Worm (Caenorhabditis elegans): ENCODE results near the gene irld-63.

irld-63 gene

DNA sequence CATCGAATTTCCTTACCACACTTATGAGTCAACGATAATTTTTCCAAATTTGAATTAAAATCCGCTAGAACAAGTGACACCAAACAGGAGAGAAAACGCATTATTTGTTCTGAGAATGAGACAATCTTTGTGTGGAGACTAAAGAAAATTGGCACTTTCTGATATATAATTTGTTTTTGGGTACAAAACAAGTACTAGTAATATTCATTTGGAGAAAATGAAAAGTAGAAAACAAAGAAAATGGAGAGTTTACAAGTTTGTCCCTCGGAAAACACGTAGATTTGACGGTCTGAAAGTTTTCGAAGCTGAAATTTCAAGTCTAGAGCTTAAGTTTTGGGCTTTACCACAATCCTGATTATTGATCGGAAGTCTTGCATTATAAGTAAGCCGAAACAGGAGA lies 10.2 kb downstream of the irld-63 start, which contains the start of gene irld-66:
Gene irld-66 (minus strand): TSS at position 101 of the 400 bp plus-strand sequence.
- TF ChIP-seq C34F6.9 (tag; optimal IDR thresholded peaks at IDR 0.05): no peak
- no peak for TF ChIP-seq mdl-1 (tag; optimal IDR thresholded peaks at IDR 0.05)
- no peak for TF ChIP-seq dmd-4 (tag; optimal IDR thresholded peaks at IDR 0.05)
- no peak for TF ChIP-seq sem-4 (tag; optimal IDR thresholded peaks at IDR 0.05)
- no peak for TF ChIP-seq ceh-16 (tag; optimal IDR thresholded peaks at IDR 0.05)
- TF ChIP-seq skn-1 (tag; optimal IDR thresholded peaks at IDR 0.05): no peak
- TF ChIP-seq alr-1 (tag; optimal IDR thresholded peaks at IDR 0.05): no peak
- no peak for TF ChIP-seq nhr-129 (tag; optimal IDR thresholded peaks at IDR 0.05)
- TF ChIP-seq gmeb-1 (tag; optimal IDR thresholded peaks at IDR 0.05): no peak

DNA sequence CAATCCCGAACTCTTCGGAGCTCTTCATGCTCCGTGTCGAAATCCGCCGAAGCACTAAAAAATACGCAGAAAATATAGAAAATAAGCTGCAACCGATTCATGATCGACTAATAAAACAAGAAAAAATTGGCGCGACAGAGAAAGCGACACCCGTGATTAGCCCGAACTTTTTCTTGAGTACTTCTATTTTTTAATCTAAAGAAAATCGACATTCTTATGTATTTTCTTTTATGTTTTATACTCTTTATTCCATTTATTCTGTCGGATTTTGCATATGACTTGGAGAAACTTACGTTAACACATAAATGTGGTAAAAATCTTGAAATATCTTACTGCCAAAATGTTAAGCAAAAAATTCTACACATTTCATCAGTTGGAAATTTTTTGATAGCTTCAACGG lies 13.4 kb downstream of the irld-63 start, which contains the start of the genes irld-50 and irld-49:
Gene irld-50 (minus strand): TSS at position 101 of the 400 bp plus-strand sequence.
Gene irld-49 (plus strand): TSS at position 211 of the 400 bp plus-strand sequence.
- no peak for TF ChIP-seq skn-1 (tag; optimal IDR thresholded peaks at IDR 0.05)
- no peak for TF ChIP-seq egl-27 (tag; optimal IDR thresholded peaks at IDR 0.05)
- no peak for TF ChIP-seq mdl-1 (tag; optimal IDR thresholded peaks at IDR 0.05)
- no peak for TF ChIP-seq lin-11 (tag; optimal IDR thresholded peaks at IDR 0.05)
- TF ChIP-seq R02D3.7 (tag; optimal IDR thresholded peaks at IDR 0.05): no peak
- no peak for TF ChIP-seq zag-1 (tag; optimal IDR thresholded peaks at IDR 0.05)
- no peak for TF ChIP-seq ZK546.5 (tag; optimal IDR thresholded peaks at IDR 0.05)
- TF ChIP-seq unc-55 (GFP tag; optimal IDR thresholded peaks at IDR 0.05): no peak
- TF ChIP-seq sem-4 (tag; optimal IDR thresholded peaks at IDR 0.05): no peak
- TF ChIP-seq lin-39 (tag; optimal IDR thresholded peaks at IDR 0.05): no peak
- no peak for TF ChIP-seq aly-2 (tag; optimal IDR thresholded peaks at IDR 0.05)
- no peak for TF ChIP-seq elt-1 (tag; optimal IDR thresholded peaks at IDR 0.05)
- no peak for TF ChIP-seq nhr-129 (tag; optimal IDR thresholded peaks at IDR 0.05)
- no peak for TF ChIP-seq nhr-11 (tag; optimal IDR thresholded peaks at IDR 0.05)
- TF ChIP-seq dmd-4 (tag; optimal IDR thresholded peaks at IDR 0.05): no peak
- no peak for TF ChIP-seq unc-62 (GFP tag; optimal IDR thresholded peaks at IDR 0.05)
- no peak for TF ChIP-seq crh-2 (tag; optimal IDR thresholded peaks at IDR 0.05)
- TF ChIP-seq F13H6.1 (tag; optimal IDR thresholded peaks at IDR 0.05): no peak

DNA sequence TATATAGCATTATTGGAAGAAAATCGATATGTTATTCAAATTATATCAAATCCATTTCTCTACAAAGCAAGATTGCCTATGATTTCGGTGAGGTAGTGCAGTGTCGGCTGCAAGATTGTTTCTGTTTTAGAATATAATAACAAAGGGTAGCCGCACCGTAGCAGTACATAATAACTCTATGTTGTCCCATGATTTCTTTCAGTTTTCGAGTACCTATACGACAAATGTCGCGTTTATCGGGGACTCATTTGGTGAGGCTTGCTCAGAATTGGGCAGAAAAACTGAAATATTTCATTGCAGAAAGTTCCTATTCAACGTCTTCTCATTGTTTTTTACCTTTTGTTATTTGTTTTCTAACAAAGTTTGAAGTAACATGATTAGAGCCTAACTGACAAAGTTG lies 15.9 kb downstream of the irld-63 start, which contains the start of gene srw-79:
Gene srw-79 (plus strand): TSS at position 301 of the 400 bp plus-strand sequence.
- TF ChIP-seq unc-39 (tag; optimal IDR thresholded peaks at IDR 0.05) (no peak), mdl-1 (tag; optimal IDR thresholded peaks at IDR 0.05) (no peak), alr-1 (tag; optimal IDR thresholded peaks at IDR 0.05) (no peak), nhr-6 (tag; optimal IDR thresholded peaks at IDR 0.05) (no peak), ZK546.5 (tag; optimal IDR thresholded peaks at IDR 0.05) (no peak), mbf-1 (tag; optimal IDR thresholded peaks at IDR 0.05) (no peak)

DNA sequence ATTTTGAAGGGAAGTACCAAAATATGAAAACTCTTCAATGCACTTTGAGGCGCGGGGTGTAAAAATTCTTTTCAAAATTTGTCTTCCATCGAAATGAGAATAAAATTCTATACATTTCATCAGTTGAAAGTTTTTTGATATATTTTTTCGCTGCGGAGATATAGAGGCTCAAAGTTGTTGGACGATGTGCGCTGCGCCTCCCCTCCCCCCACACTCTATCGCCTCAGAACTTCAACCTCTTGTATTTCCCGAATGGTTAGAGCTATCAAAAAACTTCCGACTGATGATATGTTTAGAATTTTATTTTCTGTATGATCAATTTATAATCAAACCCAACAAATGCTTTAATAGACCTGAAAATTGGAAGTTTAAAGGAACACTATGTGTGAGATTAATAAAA lies 18.1 kb downstream of the irld-63 start:
- no peak for TF ChIP-seq nhr-10 (tag; optimal IDR thresholded peaks at IDR 0.05)
- no peak for TF ChIP-seq sma-3 (GFP tag; optimal IDR thresholded peaks at IDR 0.05)
- no peak for TF ChIP-seq mdl-1 (tag; optimal IDR thresholded peaks at IDR 0.05)
- TF ChIP-seq unc-55 (GFP tag; optimal IDR thresholded peaks at IDR 0.05): no peak
- no peak for TF ChIP-seq ztf-11 (tag; optimal IDR thresholded peaks at IDR 0.05)
- TF ChIP-seq nhr-77 (tag; optimal IDR thresholded peaks at IDR 0.05): no peak
- no peak for TF ChIP-seq blmp-1 (tag; optimal IDR thresholded peaks at IDR 0.05; ENCODE audit: insufficient read depth)
- no peak for TF ChIP-seq F13H6.1 (tag; optimal IDR thresholded peaks at IDR 0.05)
- no peak for TF ChIP-seq lin-39 (tag; optimal IDR thresholded peaks at IDR 0.05)
- TF ChIP-seq snpc-4 (tag; optimal IDR thresholded peaks at IDR 0.05): no peak
- TF ChIP-seq alr-1 (tag; optimal IDR thresholded peaks at IDR 0.05): no peak
- no peak for TF ChIP-seq nhr-23 (tag; optimal IDR thresholded peaks at IDR 0.05)
- TF ChIP-seq unc-39 (tag; optimal IDR thresholded peaks at IDR 0.05): no peak
- no peak for TF ChIP-seq nhr-12 (tag; optimal IDR thresholded peaks at IDR 0.05)
- TF ChIP-seq ceh-16 (tag; optimal IDR thresholded peaks at IDR 0.05): no peak
- TF ChIP-seq fos-1 (tag; optimal IDR thresholded peaks at IDR 0.05): no peak
- TF ChIP-seq sem-4 (tag; optimal IDR thresholded peaks at IDR 0.05): no peak
- TF ChIP-seq mbf-1 (tag; optimal IDR thresholded peaks at IDR 0.05): no peak
- TF ChIP-seq dmd-4 (tag; optimal IDR thresholded peaks at IDR 0.05): no peak
- TF ChIP-seq unc-62 (GFP tag; optimal IDR thresholded peaks at IDR 0.05): no peak

DNA sequence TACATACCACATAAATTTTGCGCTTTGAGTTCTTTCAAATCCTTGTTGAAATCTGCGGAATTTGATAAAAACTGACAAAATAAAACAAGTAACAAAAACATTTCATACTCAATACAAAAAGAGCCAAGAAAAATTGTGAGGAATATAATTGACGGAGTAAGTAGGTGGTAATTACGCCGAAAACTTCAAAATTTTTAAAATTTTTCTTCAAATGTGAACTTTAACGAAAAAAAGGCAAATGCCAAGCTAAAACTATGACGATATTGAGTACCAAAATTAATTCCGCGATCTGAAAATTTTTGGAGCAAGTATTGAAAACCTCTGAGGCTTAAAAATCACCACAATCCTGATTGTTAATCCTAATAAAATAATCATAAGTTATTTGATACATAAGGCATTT lies 22.1 kb downstream of the irld-63 start, which contains the start of gene irld-51:
Gene irld-51 (minus strand): TSS at position 101 of the 400 bp plus-strand sequence.
- TF ChIP-seq lsy-2 (tag; optimal IDR thresholded peaks at IDR 0.05) (no peak), peb-1 (tag; optimal IDR thresholded peaks at IDR 0.05) (no peak), blmp-1 (tag; optimal IDR thresholded peaks at IDR 0.05; ENCODE audit: insufficient read depth) (no peak), ZK546.5 (tag; optimal IDR thresholded peaks at IDR 0.05) (no peak), nhr-25 (tag; optimal IDR thresholded peaks at IDR 0.05) (no peak), nhr-77 (tag; optimal IDR thresholded peaks at IDR 0.05) (no peak), ama-1 (optimal IDR thresholded peaks at IDR 0.05) (no peak), unc-39 (tag; optimal IDR thresholded peaks at IDR 0.05) (no peak), nhr-12 (tag; optimal IDR thresholded peaks at IDR 0.05) (no peak), ceh-82 (tag; optimal IDR thresholded peaks at IDR 0.05) (no peak), aly-2 (tag; optimal IDR thresholded peaks at IDR 0.05) (no peak), nhr-11 (tag; optimal IDR thresholded peaks at IDR 0.05) (no peak), ztf-1 (GFP tag; conservative IDR thresholded peaks at IDR 0.05) (no peak), nhr-6 (tag; optimal IDR thresholded peaks at IDR 0.05) (no peak), R02D3.7 (tag; optimal IDR thresholded peaks at IDR 0.05) (no peak), alr-1 (tag; optimal IDR thresholded peaks at IDR 0.05) (no peak), mbf-1 (tag; optimal IDR thresholded peaks at IDR 0.05) (no peak)

Data from whole organism, L2 larva.